Fruit fly (Drosophila melanogaster) whole organism, adult: Measurements from ENCODE around the gene CG15484.

Experiments
- CG11617 ChIP-seq: fragments of 200-800 bp; sonication (Bioruptor generic); optimal IDR thresholded peaks from 2 replicates; lab custom pipeline; 2017; ENCODE audit warnings: mild to moderate bottlenecking, missing biosample characterization, missing genetic modification reagents, missing genetic modification characterization
- CG12768 ChIP-seq: fragments of 200-800 bp; sonication (Bioruptor generic); optimal IDR thresholded peaks from 2 replicates; lab custom pipeline; 2017; ENCODE audit warnings: missing biosample characterization, missing genetic modification characterization, mild to moderate bottlenecking, moderate library complexity, missing genetic modification reagents
- CG14711 ChIP-seq: fragments of 200-800 bp; sonication (Bioruptor generic); optimal IDR thresholded peaks from 2 replicates; lab custom pipeline; 2018; ENCODE audit warnings: missing biosample characterization, mild to moderate bottlenecking, missing genetic modification characterization, moderate library complexity
- CG1620 ChIP-seq: fragments of 200-800 bp; sonication (Bioruptor generic); optimal IDR thresholded peaks from 2 replicates; lab custom pipeline; 2016; ENCODE audit warnings: missing biosample characterization, missing genetic modification characterization
- CG33017 ChIP-seq: fragments of 200-800 bp; sonication (Bioruptor generic); optimal IDR thresholded peaks from 2 replicates; lab custom pipeline; 2018; ENCODE audit warnings: missing biosample characterization, mild to moderate bottlenecking, missing genetic modification characterization, moderate library complexity
- CG5204 ChIP-seq: fragments of 200-800 bp; sonication (Bioruptor generic); optimal IDR thresholded peaks from 2 replicates; lab custom pipeline; 2016; ENCODE audit warnings: missing biosample characterization, missing genetic modification characterization
- CG7045 ChIP-seq: fragments of 200-800 bp; sonication (Bioruptor generic); optimal IDR thresholded peaks from 2 replicates; lab custom pipeline; 2017; ENCODE audit warnings: missing biosample characterization, mild to moderate bottlenecking, missing genetic modification characterization
- CG7101 ChIP-seq: fragments of 200-800 bp; sonication (Bioruptor generic); optimal IDR thresholded peaks from 2 replicates; lab custom pipeline; 2018; ENCODE audit warnings: missing biosample characterization, mild to moderate bottlenecking, missing genetic modification characterization, moderate library complexity
- Clk ChIP-seq: fragments of 200-800 bp; sonication (Bioruptor generic); optimal IDR thresholded peaks from 2 replicates; lab custom pipeline; 2017; ENCODE audit warnings: missing biosample characterization, missing genetic modification characterization
- Crg-1 ChIP-seq: fragments of 200-800 bp; sonication (Bioruptor generic); optimal IDR thresholded peaks from 2 replicates; lab custom pipeline; 2016; ENCODE audit warnings: missing biosample characterization, missing genetic modification characterization
- Hr96 ChIP-seq: fragments of 200-800 bp; sonication (Bioruptor generic); optimal IDR thresholded peaks from 2 replicates; lab custom pipeline; 2016; ENCODE audit warnings: missing biosample characterization, missing genetic modification characterization
- Mnt ChIP-seq: fragments of 200-800 bp; sonication (Bioruptor generic); optimal IDR thresholded peaks from 2 replicates; lab custom pipeline; 2016; ENCODE audit warnings: missing biosample characterization, mild to moderate bottlenecking, missing genetic modification characterization
- bab1 ChIP-seq: fragments of 200-800 bp; sonication (Bioruptor generic); optimal IDR thresholded peaks from 3 replicates; lab custom pipeline; 2019; ENCODE audit warnings: missing biosample characterization, mild to moderate bottlenecking, missing genetic modification characterization, moderate library complexity
- cic ChIP-seq: fragments of 200-800 bp; sonication (Bioruptor generic); optimal IDR thresholded peaks from 2 replicates; lab custom pipeline; 2017; ENCODE audit warnings: missing biosample characterization, mild to moderate bottlenecking, missing genetic modification characterization, moderate library complexity
- cnc ChIP-seq, 2 experiments: fragments of >200 bp; optimal IDR thresholded peaks; 2 replicates each; lab custom pipeline; 2017
- kay ChIP-seq: fragments of 200-800 bp; sonication (Bioruptor generic); peaks from one replicate; lab custom pipeline; 2016; ENCODE audit warnings: missing biosample characterization, missing genetic modification characterization, borderline replicate concordance
- ovo ChIP-seq: fragments of 200-800 bp; sonication (Bioruptor generic); optimal IDR thresholded peaks from 2 replicates; lab custom pipeline; 2016; ENCODE audit warnings: missing biosample characterization, missing genetic modification characterization
- pad ChIP-seq: fragments of 200-800 bp; sonication (Bioruptor generic); optimal IDR thresholded peaks from 3 replicates; lab custom pipeline; 2017; ENCODE audit warnings: missing biosample characterization, missing genetic modification characterization, mild to moderate bottlenecking, moderate library complexity, missing genetic modification reagents
- tj ChIP-seq: fragments of 200-800 bp; sonication (Bioruptor generic); optimal IDR thresholded peaks from 3 replicates; lab custom pipeline; 2017; ENCODE audit warnings: missing biosample characterization, mild to moderate bottlenecking, missing genetic modification characterization, moderate library complexity
- toe ChIP-seq: fragments of 200-800 bp; sonication (Bioruptor generic); optimal IDR thresholded peaks from 2 replicates; lab custom pipeline; 2016; ENCODE audit warnings: missing biosample characterization, missing genetic modification characterization

Gene CG15484

DNA sequence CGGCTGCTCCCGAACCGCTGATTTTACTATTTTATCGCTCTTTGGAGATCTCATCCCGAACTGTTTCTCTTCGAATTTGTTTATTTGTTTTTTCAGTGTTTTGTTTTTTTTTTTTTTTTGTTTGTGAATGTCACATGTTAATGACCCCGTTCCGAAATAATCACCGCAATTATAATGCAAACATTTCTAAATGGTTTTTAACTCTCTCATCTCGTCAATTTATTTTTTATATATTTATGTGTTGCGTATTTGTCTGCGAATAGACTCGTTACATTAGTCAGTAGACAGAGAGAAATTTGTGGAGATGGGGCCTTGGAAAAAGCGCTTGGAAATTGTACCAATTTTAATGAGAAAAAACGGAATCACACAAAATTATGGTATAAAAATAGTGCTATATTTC lies 37.9 kb downstream of the CG15484 start, which contains the start of gene Nepl7:
Gene Nepl7 (minus strand): TSS at position 101 of the 400 bp plus-strand sequence.
- no peak for TF ChIP-seq kay (GFP tag; lab: Kevin White, UChicago)
- no peak for TF ChIP-seq CG7101
- no peak for TF ChIP-seq ovo (GFP tag; lab: Kevin White, UChicago)
- TF ChIP-seq tj (GFP tag; lab: Kevin White, UChicago): no peak
- TF ChIP-seq cnc (optimal IDR thresholded peaks at IDR 0.05; lab: Kevin White, UChicago): no peak
- TF ChIP-seq CG1620 (GFP tag; lab: Kevin White, UChicago): no peak

- TF ChIP-seq toe (GFP tag; lab: Kevin White, UChicago): no peak
Observed at dm6 chr2L:12666002-12666576, 41.4 kb downstream of the CG15484 start.

- TF ChIP-seq kay (GFP tag; lab: Kevin White, UChicago): no peak
- no peak for TF ChIP-seq Crg-1 (GFP tag; lab: Kevin White, UChicago)
- TF ChIP-seq Mnt (GFP tag; lab: Kevin White, UChicago): no peak
- TF ChIP-seq cic (GFP tag; lab: Kevin White, UChicago): no peak
- TF ChIP-seq Hr96 (GFP tag; lab: Kevin White, UChicago): no peak
- no peak for TF ChIP-seq CG7045 (GFP tag; lab: Kevin White, UChicago)
- TF ChIP-seq CG1620 (GFP tag; lab: Kevin White, UChicago): no peak
- TF ChIP-seq CG14711 (tag; lab: Kevin White, UChicago): no peak
- no peak for TF ChIP-seq Clk (GFP tag; lab: Kevin White, UChicago)
- no peak for TF ChIP-seq CG11617
- no peak for TF ChIP-seq tj (GFP tag; lab: Kevin White, UChicago)
- no peak for TF ChIP-seq toe (GFP tag; lab: Kevin White, UChicago)
- no peak for TF ChIP-seq CG5204
- no peak for TF ChIP-seq cnc (optimal IDR thresholded peaks at IDR 0.05; lab: Kevin White, UChicago)
- TF ChIP-seq CG33017: no peak
- no peak for TF ChIP-seq CG12768 (GFP tag; lab: Kevin White, UChicago)
- no peak for TF ChIP-seq bab1 (GFP tag; lab: Kevin White, UChicago)
- no peak for TF ChIP-seq CG7101
- no peak for TF ChIP-seq ovo (GFP tag; lab: Kevin White, UChicago)
Observed at dm6 chr2L:12657337-12657736, 50.2 kb downstream of the CG15484 start.

DNA sequence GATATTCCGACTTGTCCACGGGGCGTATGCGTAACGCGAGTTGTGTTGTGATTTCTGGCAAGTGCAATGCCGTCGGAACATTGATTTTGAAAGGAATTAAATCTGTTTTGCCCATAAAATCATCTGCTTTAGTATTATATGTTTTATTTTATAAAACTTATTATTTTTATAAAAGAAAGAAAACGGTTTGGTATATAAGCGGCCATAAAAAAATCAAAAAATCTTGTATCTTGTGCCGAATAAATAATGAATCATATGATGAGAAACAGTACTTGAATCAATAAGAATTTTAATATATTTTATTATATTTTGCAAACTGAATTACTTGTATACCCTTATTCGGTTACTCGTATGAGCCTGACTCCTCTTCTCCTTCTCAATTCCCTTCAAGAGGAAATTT lies 50.6 kb downstream of the CG15484 start, which contains the start of gene pdm2:
Gene pdm2 (plus strand): TSS at position 301 of the 400 bp plus-strand sequence.
- TF ChIP-seq ovo (GFP tag; lab: Kevin White, UChicago) (no peak), pad (GFP tag; lab: Kevin White, UChicago) (no peak), Clk (GFP tag; lab: Kevin White, UChicago) (no peak), toe (GFP tag; lab: Kevin White, UChicago) (no peak), CG33017 (no peak), CG5204 (no peak), tj (GFP tag; lab: Kevin White, UChicago) (no peak), cic (GFP tag; lab: Kevin White, UChicago) (no peak), bab1 (GFP tag; lab: Kevin White, UChicago) (no peak), CG12768 (GFP tag; lab: Kevin White, UChicago) (no peak), cnc (optimal IDR thresholded peaks at IDR 0.05; lab: Kevin White, UChicago) (no peak), CG14711 (tag; lab: Kevin White, UChicago) (no peak)
